Worm (Caenorhabditis elegans): ENCODE data around the gene hlh-19.
A peak's percentile ranks its signal among the peaks of the same experiment; 100 is the strongest.

hlh-19 gene

ce11 chrX:593245-593733 lies 36.2 kb upstream of the hlh-19 start:
- TF ChIP-seq hmg-11 (tag; optimal IDR thresholded peaks at IDR 0.05) (peak; percentile 97), lin-15B (tag; optimal IDR thresholded peaks at IDR 0.05) (peak; percentile 60), elt-1 (tag; optimal IDR thresholded peaks at IDR 0.05) (peak; percentile 25), R02D3.7 (tag; optimal IDR thresholded peaks at IDR 0.05) (peak; percentile 38), lsy-12 (tag; optimal IDR thresholded peaks at IDR 0.05) (no peak), ama-1 (optimal IDR thresholded peaks at IDR 0.05) (no peak), unc-62 (GFP tag; optimal IDR thresholded peaks at IDR 0.05) (peak; percentile 54), daf-12 (tag; optimal IDR thresholded peaks at IDR 0.05) (no peak), pha-4 (tag; optimal IDR thresholded peaks at IDR 0.05) (peak; percentile 89), jun-1 (tag; optimal IDR thresholded peaks at IDR 0.05) (peak; percentile 69), tbx-2 (tag; optimal IDR thresholded peaks at IDR 0.05) (peak; percentile 72), ceh-28 (tag; optimal IDR thresholded peaks at IDR 0.05) (peak; percentile 64), nhr-28 (tag; optimal IDR thresholded peaks at IDR 0.05) (no peak), skn-1 (tag; optimal IDR thresholded peaks at IDR 0.05) (peak; percentile 60), mml-1 (tag; optimal IDR thresholded peaks at IDR 0.05) (no peak), lin-39 (tag; optimal IDR thresholded peaks at IDR 0.05) (peak; percentile 89), nhr-77 (tag; optimal IDR thresholded peaks at IDR 0.05) (no peak), nfya-1 (tag; optimal IDR thresholded peaks at IDR 0.05; ENCODE audit: insufficient read depth) (peak; percentile 88), fos-1 (tag; optimal IDR thresholded peaks at IDR 0.05) (no peak), ceh-82 (tag; optimal IDR thresholded peaks at IDR 0.05) (no peak), nhr-237 (tag; optimal IDR thresholded peaks at IDR 0.05) (no peak), egl-5 (tag; optimal IDR thresholded peaks at IDR 0.05) (peak; percentile 83), elt-3 (tag; optimal IDR thresholded peaks at IDR 0.05) (no peak), unc-39 (tag; optimal IDR thresholded peaks at IDR 0.05) (no peak), elt-2 (tag; optimal IDR thresholded peaks at IDR 0.05) (peak; percentile 74), nhr-67 (tag; optimal IDR thresholded peaks at IDR 0.05) (no peak), aly-2 (tag; optimal IDR thresholded peaks at IDR 0.05) (no peak), egl-27 (tag; optimal IDR thresholded peaks at IDR 0.05) (peak; percentile 43), ceh-9 (tag; optimal IDR thresholded peaks at IDR 0.05) (no peak), fkh-2 (tag; optimal IDR thresholded peaks at IDR 0.05) (peak; percentile 39), fkh-10 (GFP tag; optimal IDR thresholded peaks at IDR 0.05) (no peak), mdl-1 (tag; optimal IDR thresholded peaks at IDR 0.05) (peak; percentile 86), ZK546.5 (tag; optimal IDR thresholded peaks at IDR 0.05) (no peak), nhr-23 (tag; optimal IDR thresholded peaks at IDR 0.05) (peak; percentile 8), ceh-16 (tag; optimal IDR thresholded peaks at IDR 0.05) (no peak), snpc-4 (tag; optimal IDR thresholded peaks at IDR 0.05) (peak; percentile 66), zag-1 (tag; optimal IDR thresholded peaks at IDR 0.05) (peak; percentile 14), sea-2 (GFP tag; optimal IDR thresholded peaks at IDR 0.05) (peak; percentile 41), pqm-1 (tag; optimal IDR thresholded peaks at IDR 0.05) (peak; percentile 58), ztf-4 (tag; optimal IDR thresholded peaks at IDR 0.05) (no peak), nhr-11 (tag; optimal IDR thresholded peaks at IDR 0.05) (peak; percentile 14), nhr-12 (tag; optimal IDR thresholded peaks at IDR 0.05) (no peak), nhr-25 (tag; optimal IDR thresholded peaks at IDR 0.05) (peak; percentile 36), nhr-76 (tag; optimal IDR thresholded peaks at IDR 0.05) (peak; percentile 27), nhr-43 (tag; optimal IDR thresholded peaks at IDR 0.05; ENCODE audit: poor library complexity, severe bottlenecking) (no peak), eor-1 (tag; optimal IDR thresholded peaks at IDR 0.05) (no peak), ztf-11 (tag; optimal IDR thresholded peaks at IDR 0.05) (no peak)

DNA sequence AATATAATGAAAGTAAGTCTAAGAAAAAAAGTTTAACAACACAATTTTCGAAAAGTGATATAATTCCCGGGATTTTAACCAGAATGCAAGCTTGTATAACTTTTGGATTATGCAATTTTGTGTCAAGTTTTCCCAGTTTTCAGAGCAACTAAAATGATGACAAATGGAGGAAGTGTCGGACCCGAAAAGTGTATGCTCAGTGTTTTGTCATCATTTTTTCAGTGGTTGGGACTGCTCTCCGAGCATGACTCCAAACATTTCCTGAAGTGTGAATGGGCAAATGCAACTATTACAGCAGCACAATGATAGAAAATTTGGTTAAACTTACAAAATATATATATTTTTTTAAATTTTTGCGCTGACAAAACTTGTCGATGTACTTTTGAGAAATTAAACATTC lies 34.0 kb upstream of the hlh-19 start:
- TF ChIP-seq skn-1 (tag; optimal IDR thresholded peaks at IDR 0.05): no peak
- TF ChIP-seq nhr-67 (tag; optimal IDR thresholded peaks at IDR 0.05): no peak
- TF ChIP-seq zag-1 (tag; optimal IDR thresholded peaks at IDR 0.05): no peak
- TF ChIP-seq lsy-12 (tag; optimal IDR thresholded peaks at IDR 0.05): no peak
- TF ChIP-seq ceh-16 (tag; optimal IDR thresholded peaks at IDR 0.05): no peak
- no peak for TF ChIP-seq ZK546.5 (tag; optimal IDR thresholded peaks at IDR 0.05)
- TF ChIP-seq nhr-12 (tag; optimal IDR thresholded peaks at IDR 0.05): no peak
- TF ChIP-seq nhr-43 (tag; optimal IDR thresholded peaks at IDR 0.05; ENCODE audit: poor library complexity, severe bottlenecking): no peak
- no peak for TF ChIP-seq ztf-11 (tag; optimal IDR thresholded peaks at IDR 0.05)
- TF ChIP-seq fkh-2 (tag; optimal IDR thresholded peaks at IDR 0.05): no peak
- TF ChIP-seq lin-39 (tag; optimal IDR thresholded peaks at IDR 0.05): no peak
- TF ChIP-seq ztf-4 (tag; optimal IDR thresholded peaks at IDR 0.05): no peak
- no peak for TF ChIP-seq daf-12 (tag; optimal IDR thresholded peaks at IDR 0.05)
- TF ChIP-seq nhr-77 (tag; optimal IDR thresholded peaks at IDR 0.05): no peak
- TF ChIP-seq ceh-28 (tag; optimal IDR thresholded peaks at IDR 0.05): no peak
- no peak for TF ChIP-seq tbx-2 (tag; optimal IDR thresholded peaks at IDR 0.05)
- no peak for TF ChIP-seq pqm-1 (tag; optimal IDR thresholded peaks at IDR 0.05)
- TF ChIP-seq nfya-1 (tag; optimal IDR thresholded peaks at IDR 0.05; ENCODE audit: insufficient read depth): no peak
